Worm (Caenorhabditis elegans): ENCODE results near the gene srx-22.

DNA sequence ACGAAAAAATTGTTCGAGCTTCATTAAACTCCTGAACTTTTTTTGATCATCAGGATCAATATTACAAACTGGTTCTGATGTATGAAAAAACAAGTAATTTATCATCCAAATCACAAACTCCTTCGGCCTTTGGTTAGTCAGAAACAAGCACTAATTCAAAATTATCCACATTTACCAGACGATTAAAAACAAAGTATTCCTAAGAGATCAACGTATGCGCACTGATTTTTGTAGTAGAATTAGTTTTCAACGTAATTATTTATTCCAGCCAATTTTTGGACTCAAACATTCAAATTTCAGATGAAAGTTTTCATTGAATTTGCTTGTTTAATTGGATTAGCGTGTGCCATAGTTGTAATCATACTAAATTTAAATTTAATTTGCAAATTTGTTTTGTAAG is 27.2 kb downstream of the srx-22 start, which contains the start of gene srbc-38:
- TF ChIP-seq ref-1 (GFP tag; conservative IDR thresholded peaks at IDR 0.05) (no peak), ztf-29 (GFP tag; IDR thresholded peaks at IDR 0.05) (no peak), ztf-23 (GFP tag; IDR thresholded peaks at IDR 0.05) (no peak), flt-1 (GFP tag; IDR thresholded peaks at IDR 0.05) (no peak), T22C8.4 (GFP tag; IDR thresholded peaks at IDR 0.05) (no peak)
